Worm (Caenorhabditis elegans) whole organism, L1 larva: ENCODE data around the gene nas-6.

Experiments
- C34B4.2 ChIP-seq: sonication (generic microtip); optimal IDR thresholded peaks from 2 replicates; lab custom pipeline; 2017; ENCODE audit warnings: mild to moderate bottlenecking, missing genetic modification characterization, missing compliant biosample characterization
- F16B12.6 ChIP-seq: fragments of 150-350 bp; optimal IDR thresholded peaks from 2 replicates; lab custom pipeline; 2014; ENCODE audit warnings: missing biosample characterization, missing genetic modification characterization
- blmp-1 ChIP-seq: fragments of 150-350 bp; optimal IDR thresholded peaks from 2 replicates; lab custom pipeline; 2014; ENCODE audit warnings: missing biosample characterization, missing genetic modification characterization
- ceh-82 ChIP-seq, 3 experiments: fragments of 150-350 bp in 1 of 3; sonication (generic microtip) in 2 of 3; optimal IDR thresholded peaks; 2 replicates each; lab custom pipeline; 2014 to 2017; ENCODE audit warnings: missing biosample characterization in 3 of 3, missing genetic modification characterization in 3 of 3
- ceh-88 ChIP-seq: fragments of 200-800 bp; sonication (Bioruptor generic); IDR thresholded peaks from 2 replicates; pipeline ENCODE4 v1.3.6; 2022; ENCODE audit warnings: missing genetic modification characterization, missing compliant biosample characterization
- ceh-90 ChIP-seq: sonication (generic microtip); optimal IDR thresholded peaks from 2 replicates; lab custom pipeline; 2016; ENCODE audit warnings: missing genetic modification characterization, missing compliant biosample characterization
- dsc-1 ChIP-seq: sonication (generic microtip); optimal IDR thresholded peaks from 2 replicates; lab custom pipeline; 2016; ENCODE audit warnings: mild to moderate bottlenecking, missing genetic modification characterization, missing compliant biosample characterization
- efl-1 ChIP-seq, 4 experiments: fragments of 150-350 bp; optimal IDR thresholded peaks in 3 of 4; peaks in 1 of 4; 1 replicate in 1 of 4; 2 replicates in 3 of 4; lab custom pipeline; 2014; ENCODE audit warnings: missing biosample characterization in 2 of 4, missing genetic modification characterization in 2 of 4, missing genetic modification reagents in 2 of 4
- efl-3 ChIP-seq: fragments of 200-800 bp; sonication (Bioruptor generic); optimal IDR thresholded peaks from 2 replicates; lab custom pipeline; 2018; ENCODE audit warnings: mild to moderate bottlenecking, missing genetic modification characterization, missing compliant biosample characterization
- egl-27 ChIP-seq, 2 experiments: fragments of 150-350 bp in 1 of 2; sonication (generic microtip); optimal IDR thresholded peaks; 3 replicates each; lab custom pipeline; 2017 to 2018; ENCODE audit warnings: missing biosample characterization in 2 of 2, missing genetic modification characterization in 2 of 2, missing genetic modification reagents in 2 of 2
- elt-2 ChIP-seq: sonication (generic microtip); optimal IDR thresholded peaks from 2 replicates; lab custom pipeline; 2016; ENCODE audit warnings: missing genetic modification characterization, mild to moderate bottlenecking, inconsistent platforms, missing compliant biosample characterization, missing genetic modification reagents
- elt-3 ChIP-seq, 6 experiments: fragments of 150-350 bp in 1 of 6; sonication (generic microtip); optimal IDR thresholded peaks; 2 replicates each; lab custom pipeline; 2017 to 2018; ENCODE audit warnings: missing biosample characterization in 6 of 6, missing genetic modification characterization in 6 of 6, inconsistent platforms in 1 of 6
- ets-5 ChIP-seq: fragments of 200-800 bp; sonication (Bioruptor generic); IDR thresholded peaks from 2 replicates; pipeline ENCODE4 v1.3.6; 2022; ENCODE audit warnings: missing genetic modification characterization, missing compliant biosample characterization
- fkh-8 ChIP-seq: sonication (generic microtip); optimal IDR thresholded peaks from 2 replicates; lab custom pipeline; 2016; ENCODE audit warnings: mild to moderate bottlenecking, missing genetic modification characterization, missing compliant biosample characterization
- fos-1 ChIP-seq: fragments of 150-350 bp; optimal IDR thresholded peaks from 2 replicates; lab custom pipeline; 2014; ENCODE audit warnings: missing biosample characterization, missing genetic modification characterization
- hlh-17 ChIP-seq: fragments of 200-800 bp; sonication (Bioruptor generic); optimal IDR thresholded peaks from 2 replicates; lab custom pipeline; 2018; ENCODE audit warnings: missing genetic modification characterization, mild to moderate bottlenecking, missing compliant biosample characterization, moderate library complexity, borderline replicate concordance
- hpl-2 ChIP-seq: fragments of 150-350 bp; optimal IDR thresholded peaks from 2 replicates; lab custom pipeline; 2014; ENCODE audit warnings: missing biosample characterization, missing genetic modification reagents, missing genetic modification characterization
- lin-13 ChIP-seq: fragments of 150-350 bp; optimal IDR thresholded peaks from 2 replicates; lab custom pipeline; 2014; ENCODE audit warnings: missing biosample characterization, missing genetic modification reagents, missing genetic modification characterization
- lir-3 ChIP-seq: sonication (generic microtip); optimal IDR thresholded peaks from 2 replicates; lab custom pipeline; 2016; ENCODE audit warnings: mild to moderate bottlenecking, missing genetic modification characterization, moderate library complexity, missing compliant biosample characterization; ENCODE audit not compliant: poor library complexity
- mep-1 ChIP-seq: fragments of 150-350 bp; optimal IDR thresholded peaks from 2 replicates; lab custom pipeline; 2014; ENCODE audit warnings: missing biosample characterization, missing genetic modification characterization
- nhr-12 ChIP-seq: sonication (generic microtip); optimal IDR thresholded peaks from 2 replicates; lab custom pipeline; 2017; ENCODE audit warnings: missing biosample characterization, missing genetic modification characterization
- nhr-19 ChIP-seq: fragments of 200-800 bp; sonication (Bioruptor generic); conservative IDR thresholded peaks from 2 replicates; pipeline ENCODE4 v1.3.6; 2022; ENCODE audit warnings: missing genetic modification characterization, missing compliant biosample characterization
- nhr-28 ChIP-seq: fragments of 150-350 bp; optimal IDR thresholded peaks from 2 replicates; lab custom pipeline; 2014; ENCODE audit warnings: missing biosample characterization, missing genetic modification characterization
- nhr-47 ChIP-seq: sonication (generic microtip); optimal IDR thresholded peaks from 2 replicates; lab custom pipeline; 2016; ENCODE audit warnings: mild to moderate bottlenecking, missing genetic modification characterization, moderate library complexity, missing compliant biosample characterization
- nhr-84 ChIP-seq: sonication (generic microtip); optimal IDR thresholded peaks from 2 replicates; lab custom pipeline; 2017; ENCODE audit warnings: missing biosample characterization, missing genetic modification characterization
- nhr-90 ChIP-seq: sonication (generic microtip); optimal IDR thresholded peaks from 2 replicates; lab custom pipeline; 2016; ENCODE audit warnings: mild to moderate bottlenecking, missing genetic modification characterization, missing compliant biosample characterization; ENCODE audit not compliant: poor library complexity
- pax-3 ChIP-seq: fragments of 200-800 bp; sonication (Bioruptor generic); optimal IDR thresholded peaks from 2 replicates; lab custom pipeline; 2018; ENCODE audit warnings: mild to moderate bottlenecking, missing genetic modification characterization, moderate library complexity, missing compliant biosample characterization
- pqm-1 ChIP-seq: sonication (generic microtip); optimal IDR thresholded peaks from 3 replicates; lab custom pipeline; 2017; ENCODE audit warnings: missing biosample characterization, missing genetic modification characterization
- tlp-1 ChIP-seq: fragments of 150-350 bp; optimal IDR thresholded peaks from 2 replicates; lab custom pipeline; 2014; ENCODE audit warnings: missing biosample characterization, missing genetic modification characterization
- unc-130 ChIP-seq: fragments of 150-350 bp; optimal IDR thresholded peaks from 2 replicates; lab custom pipeline; 2017; ENCODE audit warnings: missing biosample characterization, missing genetic modification characterization, inconsistent platforms
- unc-30 ChIP-seq: sonication (generic microtip); optimal IDR thresholded peaks from 2 replicates; lab custom pipeline; 2017; ENCODE audit warnings: missing biosample characterization, missing genetic modification characterization
- unc-62 ChIP-seq: fragments of 150-350 bp; optimal IDR thresholded peaks from 2 replicates; lab custom pipeline; 2014; ENCODE audit warnings: missing biosample characterization, missing genetic modification reagents, missing genetic modification characterization
- unc-86 ChIP-seq: sonication (generic microtip); optimal IDR thresholded peaks from 2 replicates; lab custom pipeline; 2016; ENCODE audit warnings: missing genetic modification characterization, missing compliant biosample characterization
- unc-98 ChIP-seq: fragments of 200-800 bp; sonication (Bioruptor generic); IDR thresholded peaks from 2 replicates; pipeline ENCODE4 v1.3.6; 2022; ENCODE audit warnings: missing genetic modification characterization, missing compliant biosample characterization
- vab-15 ChIP-seq: sonication (generic microtip); optimal IDR thresholded peaks from 2 replicates; lab custom pipeline; 2017; ENCODE audit warnings: missing genotype, mild to moderate bottlenecking, missing genetic modification characterization, missing compliant biosample characterization
- xbp-1 ChIP-seq: sonication (generic microtip); optimal IDR thresholded peaks from 2 replicates; lab custom pipeline; 2016; ENCODE audit warnings: missing genetic modification characterization, missing compliant biosample characterization
- ztf-11 ChIP-seq, 2 experiments: sonication (generic microtip); optimal IDR thresholded peaks; 2 replicates each; lab custom pipeline; 2016 to 2017; ENCODE audit warnings: missing genetic modification characterization in 2 of 2, missing biosample characterization in 1 of 2, missing compliant biosample characterization in 1 of 2

nas-6 gene

DNA sequence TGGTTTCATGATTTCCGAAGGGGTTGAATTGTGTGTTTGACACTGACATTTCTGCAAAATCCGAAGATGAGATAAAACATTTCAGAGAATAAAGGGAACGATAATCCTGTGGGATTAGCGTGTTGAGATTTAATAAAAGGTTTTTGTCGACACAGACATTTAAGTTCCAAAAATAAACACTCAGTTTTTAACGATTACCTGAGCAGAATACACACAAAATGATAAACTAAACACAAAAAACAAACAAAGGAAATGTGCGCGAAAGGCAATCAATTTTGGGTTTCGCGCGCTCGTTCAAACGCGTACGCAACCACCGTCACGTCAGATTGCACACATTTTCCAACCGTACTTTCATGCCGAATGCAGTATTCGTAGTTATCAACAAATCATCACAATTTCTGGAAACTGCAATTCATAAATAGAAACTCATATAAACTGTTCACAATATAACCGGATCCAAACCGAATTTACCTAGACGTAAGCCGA is 29.3 kb downstream of the nas-6 start, which contains the start of gene rif-1.1 (continued):
- no peak for TF ChIP-seq unc-98 (GFP tag; lab: Robert Waterston, UW)
- TF ChIP-seq xbp-1 (tag; lab: Kevin White, UChicago): peak; percentile 17
- TF ChIP-seq nhr-12 (tag; lab: Kevin White, UChicago): no peak
- no peak for TF ChIP-seq vab-15 (tag; lab: Kevin White, UChicago)
- TF ChIP-seq F16B12.6 (tag; lab: Kevin White, UChicago): peak; percentile 89
- TF ChIP-seq nhr-28 (tag; lab: Kevin White, UChicago): no peak
- TF ChIP-seq nhr-84: no peak
- TF ChIP-seq efl-3: no peak
- TF ChIP-seq dsc-1 (tag; lab: Kevin White, UChicago): peak; percentile 22
- no peak for TF ChIP-seq mep-1 (tag; lab: Kevin White, UChicago)
- TF ChIP-seq, all 84 proteins: peak for 24

DNA sequence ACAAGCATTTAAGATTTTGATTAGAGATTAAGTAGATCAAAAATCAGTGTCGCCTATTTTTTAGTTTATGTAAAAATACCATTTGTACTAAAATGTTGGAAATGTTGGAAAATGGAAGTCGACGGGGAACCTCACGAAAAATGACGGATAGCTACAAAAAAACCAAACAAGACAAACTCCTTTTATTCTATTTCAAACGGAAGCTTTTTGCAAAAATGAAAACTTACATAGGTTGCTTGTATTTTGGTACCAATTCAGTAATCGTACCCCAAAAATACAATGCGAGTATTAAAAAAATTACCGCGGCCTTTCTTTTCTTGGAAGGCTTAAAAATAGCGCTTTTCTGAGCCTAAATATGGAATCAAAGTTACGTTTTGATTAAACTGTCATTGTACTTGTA is 36.6 kb downstream of the nas-6 start:
- TF ChIP-seq pqm-1 (tag; lab: Kevin White, UChicago): no peak
- no peak for TF ChIP-seq efl-1 (optimal IDR thresholded peaks at IDR 0.05; lab: Kevin White, UChicago)
- peak in 1 of 2 experiments; percentile 10 for TF ChIP-seq efl-1 (GFP tag; optimal IDR thresholded peaks at IDR 0.05 in 1 of 2; lab: Kevin White, UChicago)

ce11 chrIV:17453200-17453599 is 37.4 kb downstream of the nas-6 start:
- no peak for TF ChIP-seq efl-1 (optimal IDR thresholded peaks at IDR 0.05; lab: Kevin White, UChicago)
- peak in 1 of 2 experiments; percentile 62 for TF ChIP-seq efl-1 (GFP tag; optimal IDR thresholded peaks at IDR 0.05 in 1 of 2; lab: Kevin White, UChicago)
- no peak for TF ChIP-seq lin-13 (GFP tag; lab: Kevin White, UChicago)
- peak; percentile 86 for TF ChIP-seq blmp-1

DNA sequence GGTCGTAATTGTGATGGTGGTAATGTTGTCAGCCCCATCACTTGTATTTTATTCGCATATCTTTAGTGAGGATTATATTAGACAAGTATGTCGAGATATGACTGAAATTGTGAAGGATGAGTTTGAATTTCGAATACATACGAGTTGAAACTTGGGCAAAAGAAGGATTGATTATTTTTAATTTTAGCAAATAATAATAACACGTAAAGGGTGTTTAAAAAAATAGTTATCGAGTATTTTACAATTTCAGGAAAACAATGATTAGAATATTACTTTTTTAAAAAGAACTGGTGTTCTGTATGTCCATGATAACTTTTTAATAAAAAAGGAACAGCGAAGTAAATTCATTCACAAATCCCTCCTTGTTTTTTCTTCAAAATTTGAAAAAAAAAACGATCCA is 40.1 kb downstream of the nas-6 start, which contains the start of gene F11E6.8:
Gene F11E6.8 (minus strand): TSS at position 101 of the 400 bp plus-strand sequence.
- TF ChIP-seq fos-1 (tag; lab: Kevin White, UChicago): no peak
- no peak for TF ChIP-seq unc-62
- no peak for TF ChIP-seq efl-3
- no peak for TF ChIP-seq elt-3 (tag; optimal IDR thresholded peaks at IDR 0.05; lab: Kevin White, UChicago)
- no peak for TF ChIP-seq nhr-90
- TF ChIP-seq unc-130: no peak
- no peak for TF ChIP-seq unc-86 (tag; lab: Kevin White, UChicago)
- no peak for TF ChIP-seq ceh-82 (tag; optimal IDR thresholded peaks at IDR 0.05; lab: Kevin White, UChicago)
- no peak for TF ChIP-seq nhr-28 (tag; lab: Kevin White, UChicago)
- no peak for TF ChIP-seq elt-2 (tag; lab: Kevin White, UChicago)
- TF ChIP-seq nhr-19 (GFP tag; lab: Robert Waterston, UW): no peak
- TF ChIP-seq ztf-11 (tag; optimal IDR thresholded peaks at IDR 0.05; lab: Kevin White, UChicago): no peak
- no peak for TF ChIP-seq unc-30 (tag; lab: Kevin White, UChicago)
- no peak for TF ChIP-seq ets-5
- no peak for TF ChIP-seq ceh-90 (tag; lab: Kevin White, UChicago)
- TF ChIP-seq efl-1 (optimal IDR thresholded peaks at IDR 0.05; lab: Kevin White, UChicago): no peak
- TF ChIP-seq efl-1 (GFP tag; optimal IDR thresholded peaks at IDR 0.05 in 1 of 2; lab: Kevin White, UChicago): no peak
- no peak for TF ChIP-seq hpl-2
- no peak for TF ChIP-seq tlp-1 (tag; lab: Kevin White, UChicago)
- TF ChIP-seq, all 84 proteins: peak for 0

DNA sequence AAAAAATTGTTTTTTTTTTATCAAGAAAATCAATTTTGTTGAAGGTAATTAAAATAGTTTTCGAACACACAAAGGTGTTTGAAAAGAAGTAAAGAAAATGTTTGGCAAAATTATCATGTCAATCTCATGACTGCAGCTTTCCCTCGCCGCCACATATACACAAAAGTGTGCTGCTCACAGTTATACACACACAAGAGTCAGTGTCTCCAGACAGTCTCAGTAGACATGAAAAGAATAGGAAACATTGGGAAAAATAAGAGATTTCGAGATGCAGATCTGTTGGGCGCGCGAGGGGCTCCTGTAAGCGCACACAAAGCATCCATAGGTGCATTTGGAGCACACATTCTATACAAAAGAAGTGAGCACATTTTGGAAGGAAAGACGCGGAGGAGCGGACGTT is 42.3 kb downstream of the nas-6 start:
- TF ChIP-seq unc-98 (GFP tag; lab: Robert Waterston, UW) (no peak), pax-3 (tag; lab: Kevin White, UChicago) (no peak), lir-3 (tag; lab: Kevin White, UChicago) (no peak), egl-27 (tag; optimal IDR thresholded peaks at IDR 0.05; lab: Kevin White, UChicago) (no peak), C34B4.2 (no peak), unc-30 (tag; lab: Kevin White, UChicago) (no peak), ztf-11 (tag; optimal IDR thresholded peaks at IDR 0.05; lab: Kevin White, UChicago) (no peak), ceh-88 (GFP tag; lab: Robert Waterston, UW) (no peak), vab-15 (tag; lab: Kevin White, UChicago) (no peak), efl-3 (no peak), nhr-90 (no peak), hlh-17 (GFP tag; lab: Kevin White, UChicago) (no peak), fkh-8 (no peak), nhr-19 (GFP tag; lab: Robert Waterston, UW) (no peak), nhr-28 (tag; lab: Kevin White, UChicago) (no peak), nhr-47 (no peak)
